Worm (Caenorhabditis elegans): ENCODE results near the gene nas-22.

- no peak for TF ChIP-seq nfyb-1 (GFP tag; IDR thresholded peaks at IDR 0.05)
- no peak for TF ChIP-seq hsf-1 (GFP tag; IDR thresholded peaks at IDR 0.05)
- TF ChIP-seq F37B4.10 (GFP tag; IDR thresholded peaks at IDR 0.05): no peak
- TF ChIP-seq B0019.2 (GFP tag; conservative IDR thresholded peaks at IDR 0.05): no peak
- no peak for TF ChIP-seq fkh-3 (tag; optimal IDR thresholded peaks at IDR 0.05)
- no peak for TF ChIP-seq sea-2 (GFP tag; IDR thresholded peaks at IDR 0.05)
- no peak for TF ChIP-seq F39B2.1 (GFP tag; IDR thresholded peaks at IDR 0.05)
- no peak for TF ChIP-seq D2030.7 (GFP tag; IDR thresholded peaks at IDR 0.05)
- no peak for TF ChIP-seq lin-35 (GFP tag; optimal IDR thresholded peaks at IDR 0.05)
- no peak for TF ChIP-seq ztf-25 (GFP tag; IDR thresholded peaks at IDR 0.05)
- no peak for TF ChIP-seq ets-4 (GFP tag; optimal IDR thresholded peaks at IDR 0.05)
- no peak for TF ChIP-seq B0035.1 (tag; optimal IDR thresholded peaks at IDR 0.05)
- no peak for TF ChIP-seq Y56A3A.18 (GFP tag; IDR thresholded peaks at IDR 0.05)
- no peak for TF ChIP-seq Y79H2A.3 (GFP tag; conservative IDR thresholded peaks at IDR 0.05)
These were observed 25.3 kb downstream of the nas-22 start for ce11 chrV:11499786-11500185.
